Worm (Caenorhabditis elegans) whole organism, young adult: ENCODE measurements around the gene K01G5.10.

Source experiments
- Y53G8AR.9 ChIP-seq: fragments of 200-800 bp; sonication (Bioruptor generic); conservative IDR thresholded peaks from 2 replicates; pipeline ENCODE4 v1.3.6; 2022; ENCODE audit warnings: missing genetic modification reagents, missing genetic modification characterization, missing compliant biosample characterization
- egl-18 ChIP-seq: fragments of 200-800 bp; sonication (Bioruptor generic); IDR thresholded peaks from 2 replicates; pipeline ENCODE4 v1.3.6; 2022; ENCODE audit warnings: missing genetic modification reagents, missing genetic modification characterization, missing compliant biosample characterization
- nfya-1 ChIP-seq: sonication (generic microtip); optimal IDR thresholded peaks from 2 replicates; lab custom pipeline; 2017; ENCODE audit warnings: antibody characterized with exemption, missing compliant biosample characterization, missing genetic modification characterization, borderline replicate concordance; ENCODE audit not compliant: insufficient read depth
- nfyb-1 ChIP-seq: fragments of 200-800 bp; sonication (Bioruptor generic); IDR thresholded peaks from 2 replicates; pipeline ENCODE4 v1.3.6; 2022; ENCODE audit warnings: missing genetic modification reagents, missing genetic modification characterization, missing compliant biosample characterization

ce11 chrIII:10807956-10808355 lies 49.6 kb upstream of the K01G5.10 start:
- TF ChIP-seq egl-18 (GFP tag; lab: Robert Waterston, UW) = no peak
- TF ChIP-seq Y53G8AR.9 (GFP tag; lab: Robert Waterston, UW) = no peak
- TF ChIP-seq nfya-1 (tag; lab: Kevin White, UChicago) = no peak
- peak; percentile 50; the same call in 1 of the 2 replicates for TF ChIP-seq nfyb-1
